Fruit fly (Drosophila melanogaster): ENCODE results near the gene t-Grip91.
A peak's percentile ranks its signal among the peaks of the same experiment; 100 is the strongest.

Gene t-Grip91

dm6 chr2L:15747394-15748260, 36.3 kb upstream of the t-Grip91 start, which contains the start of gene CycE (continued):
- TF ChIP-seq cg (GFP tag; optimal IDR thresholded peaks at IDR 0.05) (peak; percentile 64), Drgx (GFP tag; IDR thresholded peaks at IDR 0.05) (no peak), esg (GFP tag; conservative IDR thresholded peaks at IDR 0.05) (no peak), croc (GFP tag; conservative IDR thresholded peaks at IDR 0.05) (no peak), CG15514 (GFP tag; optimal IDR thresholded peaks at IDR 0.05) (peak; percentile 28), CG7987 (GFP tag; optimal IDR thresholded peaks at IDR 0.05) (no peak), Camta (GFP tag; optimal IDR thresholded peaks at IDR 0.05) (no peak), eve (GFP tag; optimal IDR thresholded peaks at IDR 0.05) (no peak), CG31441 (GFP tag; IDR thresholded peaks at IDR 0.05) (no peak), Six4 (GFP tag; optimal IDR thresholded peaks at IDR 0.05) (no peak), Fer1 (GFP tag; optimal IDR thresholded peaks at IDR 0.05) (no peak), nerfin-1 (tag; optimal IDR thresholded peaks at IDR 0.05) (no peak), hkb (optimal IDR thresholded peaks at IDR 0.05) (no peak), hkb (GFP tag; IDR thresholded peaks at IDR 0.05) (no peak), sisA (GFP tag; IDR thresholded peaks at IDR 0.05) (no peak), CG1603 (tag; optimal IDR thresholded peaks at IDR 0.05) (peak; percentile 55), odd (GFP tag; optimal IDR thresholded peaks at IDR 0.05) (no peak), grau (tag; optimal IDR thresholded peaks at IDR 0.05) (no peak), hb (GFP tag; IDR thresholded peaks at IDR 0.05; ENCODE audit: partially characterized antibody) (no peak), slou (GFP tag; optimal IDR thresholded peaks at IDR 0.05) (no peak), E2f2 (GFP tag; IDR thresholded peaks at IDR 0.05) (peak; percentile 96; the same call in 1 of the 2 replicates), z (GFP tag; IDR thresholded peaks at IDR 0.05) (no peak), CG9727 (GFP tag; optimal IDR thresholded peaks at IDR 0.05) (no peak), pan (optimal IDR thresholded peaks at IDR 0.05) (no peak), pan (GFP tag; optimal IDR thresholded peaks at IDR 0.05 in 1 of 2, IDR thresholded peaks at IDR 0.05 in 1 of 2) (no peak), crp (GFP tag; optimal IDR thresholded peaks at IDR 0.05) (peak in 1 of 2 experiments; percentile 62), vfl (GFP tag; optimal IDR thresholded peaks at IDR 0.05) (no peak), B-H2 (GFP tag; optimal IDR thresholded peaks at IDR 0.05) (no peak), pb (GFP tag; optimal IDR thresholded peaks at IDR 0.05) (no peak), CG12299 (tag; optimal IDR thresholded peaks at IDR 0.05) (no peak), bigmax (GFP tag; optimal IDR thresholded peaks at IDR 0.05) (no peak), Nf-YA (GFP tag; IDR thresholded peaks at IDR 0.05) (no peak), CG15073 (GFP tag; optimal IDR thresholded peaks at IDR 0.05) (no peak), HLH4C (GFP tag; IDR thresholded peaks at IDR 0.05; ENCODE audit: partially characterized antibody) (no peak), Hr51 (GFP tag; optimal IDR thresholded peaks at IDR 0.05) (no peak), CG12391 (tag; optimal IDR thresholded peaks at IDR 0.05) (no peak), CG7372 (GFP tag; IDR thresholded peaks at IDR 0.05) (no peak), sim (GFP tag; IDR thresholded peaks at IDR 0.05) (no peak), Atf3 (GFP tag; optimal IDR thresholded peaks at IDR 0.05) (no peak), ranshi (GFP tag; IDR thresholded peaks at IDR 0.05) (no peak), BtbVII (GFP tag; optimal IDR thresholded peaks at IDR 0.05) (no peak), CG6791 (GFP tag; IDR thresholded peaks at IDR 0.05; ENCODE audit: partially characterized antibody) (no peak), toy (GFP tag; IDR thresholded peaks at IDR 0.05) (0 out of 2 replicates have a peak, but pooled peaks have one; percentile 8), br (optimal IDR thresholded peaks at IDR 0.05) (no peak), Bteb2 (GFP tag; optimal IDR thresholded peaks at IDR 0.05) (no peak), Gug (GFP tag; IDR thresholded peaks at IDR 0.05) (no peak), PHDP (tag; optimal IDR thresholded peaks at IDR 0.05) (no peak), Rfx (GFP tag; IDR thresholded peaks at IDR 0.05) (no peak), CG13894 (tag; optimal IDR thresholded peaks at IDR 0.05) (no peak), pum (GFP tag; optimal IDR thresholded peaks at IDR 0.05) (no peak)
